Fruit fly (Drosophila melanogaster): ENCODE measurements around the gene CG43349.

The CG43349 gene

dm6 chr2L:1217033-1217612 lies 17.1 kb downstream of the CG43349 start:
- TF ChIP-seq cato (GFP tag; optimal IDR thresholded peaks at IDR 0.05; ENCODE audit: borderline replicate concordance) (no peak), abd-A (tag; optimal IDR thresholded peaks at IDR 0.05) (peak; percentile 87), CG17802 (tag; optimal IDR thresholded peaks at IDR 0.05) (no peak), CG17186 (GFP tag; optimal IDR thresholded peaks at IDR 0.05) (no peak), stc (GFP tag; IDR thresholded peaks at IDR 0.05) (no peak), sd (tag; optimal IDR thresholded peaks at IDR 0.05) (peak; percentile 60), cad (GFP tag; optimal IDR thresholded peaks at IDR 0.05) (no peak), CG34376 (GFP tag; optimal IDR thresholded peaks at IDR 0.05) (no peak), nerfin-1 (tag; optimal IDR thresholded peaks at IDR 0.05) (peak; percentile 86), crol (GFP tag; IDR thresholded peaks at IDR 0.05) (0 out of 2 replicates have a peak, but pooled peaks have one; percentile 22), CG18476 (GFP tag; optimal IDR thresholded peaks at IDR 0.05) (no peak)

dm6 chr2L:1217892-1218473 lies 18.0 kb downstream of the CG43349 start:
- TF ChIP-seq tio (GFP tag; optimal IDR thresholded peaks at IDR 0.05) (peak; percentile 62), esg (GFP tag; conservative IDR thresholded peaks at IDR 0.05) (no peak; the same call in 1 of the 2 replicates), kah (GFP tag; optimal IDR thresholded peaks at IDR 0.05) (no peak), CG5953 (GFP tag; IDR thresholded peaks at IDR 0.05) (peak; percentile 56; the same call in 1 of the 2 replicates), Dbx (GFP tag; IDR thresholded peaks at IDR 0.05) (no peak), insv (GFP tag; optimal IDR thresholded peaks at IDR 0.05) (no peak), CG17612 (GFP tag; IDR thresholded peaks at IDR 0.05) (no peak), ash1 (GFP tag; optimal IDR thresholded peaks at IDR 0.05) (no peak), H15 (GFP tag; IDR thresholded peaks at IDR 0.05) (no peak), CG1233 (GFP tag; optimal IDR thresholded peaks at IDR 0.05) (no peak), oc (tag; optimal IDR thresholded peaks at IDR 0.05) (no peak), Gug (GFP tag; IDR thresholded peaks at IDR 0.05) (0 out of 4 replicates have a peak, but pooled peaks have one; percentile 1), croc (GFP tag; conservative IDR thresholded peaks at IDR 0.05) (no peak), ase (GFP tag; IDR thresholded peaks at IDR 0.05) (no peak), pita (GFP tag; optimal IDR thresholded peaks at IDR 0.05) (no peak), CG13424 (tag; optimal IDR thresholded peaks at IDR 0.05) (no peak), gem (tag; optimal IDR thresholded peaks at IDR 0.05) (peak; percentile 76), fd64A (GFP tag; optimal IDR thresholded peaks at IDR 0.05) (no peak), Rfx (GFP tag; IDR thresholded peaks at IDR 0.05) (peak; percentile 47), unpg (GFP tag; optimal IDR thresholded peaks at IDR 0.05) (no peak), seq (GFP tag; IDR thresholded peaks at IDR 0.05) (peak; percentile 27; the same call in 1 of the 2 replicates), bsh (GFP tag; optimal IDR thresholded peaks at IDR 0.05) (no peak), CG18262 (tag; optimal IDR thresholded peaks at IDR 0.05) (no peak), Hand (GFP tag; optimal IDR thresholded peaks at IDR 0.05) (no peak), CG7987 (GFP tag; optimal IDR thresholded peaks at IDR 0.05) (no peak), CG11695 (GFP tag; IDR thresholded peaks at IDR 0.05) (0 out of 3 replicates have a peak, but pooled peaks have one; percentile 27), CG11560 (tag; IDR thresholded peaks at IDR 0.05) (no peak), Sox102F (GFP tag; optimal IDR thresholded peaks at IDR 0.05) (peak; percentile 83), HmgD (GFP tag; optimal IDR thresholded peaks at IDR 0.05) (no peak), CG4730 (GFP tag; IDR thresholded peaks at IDR 0.05) (peak; percentile 21; the same call in 1 of the 2 replicates), CG3995 (GFP tag; optimal IDR thresholded peaks at IDR 0.05) (no peak), CG8290 (GFP tag; optimal IDR thresholded peaks at IDR 0.05) (no peak), CG8290 (tag; optimal IDR thresholded peaks at IDR 0.05) (no peak), CHES-1-like (GFP tag; optimal IDR thresholded peaks at IDR 0.05) (no peak), dmrt11E (tag; optimal IDR thresholded peaks at IDR 0.05) (no peak), CG17802 (tag; optimal IDR thresholded peaks at IDR 0.05) (no peak), CG12659 (GFP tag; optimal IDR thresholded peaks at IDR 0.05) (peak; percentile 6), CG34224 (GFP tag; IDR thresholded peaks at IDR 0.05; ENCODE audit: partially characterized antibody) (no peak), Ravus (GFP tag; IDR thresholded peaks at IDR 0.05) (no peak)

Data from whole organism, embryonic.